Worm (Caenorhabditis elegans) whole organism, L4 larva: ENCODE results near the gene srd-56.

Source experiments
- F44E2.7 ChIP-seq: fragments of 200-800 bp; sonication (Bioruptor generic); IDR thresholded peaks from 2 replicates; pipeline ENCODE4 v2.1.2; 2022; ENCODE audit warnings: missing genetic modification characterization, missing compliant biosample characterization
- T20F7.1 ChIP-seq: fragments of 200-800 bp; sonication (Bioruptor generic); optimal IDR thresholded peaks from 2 replicates; lab custom pipeline; 2018; ENCODE audit warnings: mild to moderate bottlenecking, missing genetic modification characterization, missing compliant biosample characterization
- T26A8.4 ChIP-seq: fragments of 200-800 bp; sonication (Bioruptor generic); IDR thresholded peaks from 2 replicates; pipeline ENCODE4 v1.3.6; 2022; ENCODE audit warnings: missing genetic modification characterization, missing compliant biosample characterization
- Y48G9A.11 ChIP-seq: fragments of 200-800 bp; sonication (Bioruptor generic); IDR thresholded peaks from 2 replicates; pipeline ENCODE4 v1.3.6; 2022; ENCODE audit warnings: missing genetic modification reagents, missing genetic modification characterization, missing compliant biosample characterization
- Y5F2A.4 ChIP-seq: fragments of 200-800 bp; sonication (Bioruptor generic); optimal IDR thresholded peaks from 2 replicates; lab custom pipeline; 2018; ENCODE audit warnings: mild to moderate bottlenecking, missing genetic modification characterization, missing compliant biosample characterization
- ZK546.5 ChIP-seq, 2 experiments: sonication (generic microtip); optimal IDR thresholded peaks; 2 replicates each; lab custom pipeline; 2017; ENCODE audit warnings: missing biosample characterization in 2 of 2, missing genetic modification characterization in 2 of 2
- arid-1 ChIP-seq: fragments of 200-800 bp; sonication (Bioruptor generic); conservative IDR thresholded peaks from 2 replicates; pipeline ENCODE4 v1.3.6; 2022; ENCODE audit warnings: missing genetic modification reagents, missing genetic modification characterization, missing compliant biosample characterization
- ceh-44 ChIP-seq: fragments of 200-800 bp; sonication (Bioruptor generic); IDR thresholded peaks from 2 replicates; pipeline ENCODE4 v1.3.6; 2022; ENCODE audit warnings: missing genetic modification reagents, missing genetic modification characterization, missing compliant biosample characterization
- ctbp-1 ChIP-seq: fragments of 200-800 bp; sonication (Bioruptor generic); IDR thresholded peaks from 2 replicates; pipeline ENCODE4 v1.3.6; 2022; ENCODE audit warnings: missing genetic modification reagents, missing genetic modification characterization, missing compliant biosample characterization
- daf-12 ChIP-seq: fragments of 150-350 bp; optimal IDR thresholded peaks from 2 replicates; lab custom pipeline; 2014; ENCODE audit warnings: missing biosample characterization, missing genetic modification reagents, missing genetic modification characterization
- daf-16 ChIP-seq, 3 experiments: sonication (generic microtip); optimal IDR thresholded peaks; 2 replicates each; lab custom pipeline; 2016 to 2017; ENCODE audit warnings: missing genetic modification characterization in 3 of 3, missing genetic modification reagents in 3 of 3, mild to moderate bottlenecking in 2 of 3, missing compliant biosample characterization in 2 of 3, missing biosample characterization in 1 of 3, moderate library complexity in 1 of 3
- dmd-6 ChIP-seq: fragments of 200-800 bp; sonication (Bioruptor generic); IDR thresholded peaks from 2 replicates; pipeline ENCODE4 v1.3.6; 2022; ENCODE audit warnings: missing genetic modification reagents, missing genetic modification characterization, missing compliant biosample characterization
- dmd-9 ChIP-seq: fragments of 200-800 bp; sonication (Bioruptor generic); IDR thresholded peaks from 2 replicates; pipeline ENCODE4 v1.3.6; 2022; ENCODE audit warnings: missing genetic modification reagents, missing genetic modification characterization, missing compliant biosample characterization
- dpl-1 ChIP-seq: fragments of 150-350 bp; optimal IDR thresholded peaks from 2 replicates; lab custom pipeline; 2014; ENCODE audit warnings: missing biosample characterization, missing genetic modification reagents, missing genetic modification characterization
- dve-1 ChIP-seq: sonication (generic microtip); optimal IDR thresholded peaks from 2 replicates; lab custom pipeline; 2017; ENCODE audit warnings: antibody characterized with exemption, mild to moderate bottlenecking, missing genetic modification characterization, missing compliant biosample characterization; ENCODE audit not compliant: insufficient read depth
- egl-43 ChIP-seq: fragments of 200-800 bp; sonication (Bioruptor generic); IDR thresholded peaks from 2 replicates; pipeline ENCODE4 v1.3.6; 2022; ENCODE audit warnings: missing genetic modification reagents, missing genetic modification characterization, missing compliant biosample characterization
- hif-1 ChIP-seq, 2 experiments: sonication (generic microtip); optimal IDR thresholded peaks; 2 replicates each; lab custom pipeline; 2016 to 2017; ENCODE audit warnings: missing compliant biosample characterization in 2 of 2, missing genetic modification characterization in 2 of 2, missing genetic modification reagents in 2 of 2, missing genotype in 2 of 2, mild to moderate bottlenecking in 1 of 2
- hlh-11 ChIP-seq: fragments of 200-800 bp; sonication (Bioruptor generic); optimal IDR thresholded peaks from 2 replicates; lab custom pipeline; 2018; ENCODE audit warnings: mild to moderate bottlenecking, missing genetic modification characterization, missing compliant biosample characterization
- hlh-30 ChIP-seq: sonication (generic microtip); optimal IDR thresholded peaks from 2 replicates; lab custom pipeline; 2017; ENCODE audit warnings: antibody characterized with exemption, mild to moderate bottlenecking, missing genetic modification characterization, missing compliant biosample characterization; ENCODE audit not compliant: insufficient read depth
- hmg-1.1 ChIP-seq: fragments of 200-800 bp; sonication (Bioruptor generic); IDR thresholded peaks from 2 replicates; pipeline ENCODE4 v1.3.6; 2022; ENCODE audit warnings: missing genetic modification reagents, missing genetic modification characterization, missing compliant biosample characterization
- lim-7 ChIP-seq: fragments of 200-800 bp; sonication (Bioruptor generic); IDR thresholded peaks from 2 replicates; pipeline ENCODE4 v1.3.6; 2022; ENCODE audit warnings: missing genetic modification characterization, missing compliant biosample characterization
- lir-3 ChIP-seq: sonication (generic microtip); optimal IDR thresholded peaks from 2 replicates; lab custom pipeline; 2016; ENCODE audit warnings: mild to moderate bottlenecking, missing genetic modification characterization, missing compliant biosample characterization
- lsy-2 ChIP-seq, 2 experiments: fragments of 150-350 bp in 1 of 2; sonication (generic microtip) in 1 of 2; optimal IDR thresholded peaks; 2 replicates each; lab custom pipeline; 2014 to 2017; ENCODE audit warnings: missing biosample characterization in 2 of 2, missing genetic modification characterization in 2 of 2
- madf-9 ChIP-seq: fragments of 200-800 bp; sonication (Bioruptor generic); conservative IDR thresholded peaks from 2 replicates; pipeline ENCODE4 v1.3.6; 2022; ENCODE audit warnings: missing genetic modification reagents, missing genetic modification characterization, missing compliant biosample characterization
- mxl-2 ChIP-seq: fragments of 200-800 bp; sonication (Bioruptor generic); conservative IDR thresholded peaks from 2 replicates; pipeline ENCODE4 v1.3.6; 2022; ENCODE audit warnings: missing genetic modification reagents, missing genetic modification characterization, missing compliant biosample characterization
- mxl-3 ChIP-seq: fragments of 200-800 bp; sonication (Bioruptor generic); optimal IDR thresholded peaks from 2 replicates; lab custom pipeline; 2018; ENCODE audit warnings: mild to moderate bottlenecking, missing genetic modification characterization, missing compliant biosample characterization
- nhr-28 ChIP-seq: fragments of 150-350 bp; optimal IDR thresholded peaks from 2 replicates; lab custom pipeline; 2014; ENCODE audit warnings: missing biosample characterization, missing genetic modification characterization
- nhr-6 ChIP-seq: fragments of 150-350 bp; optimal IDR thresholded peaks from 2 replicates; lab custom pipeline; 2014; ENCODE audit warnings: missing biosample characterization, missing genetic modification characterization
- nhr-76 ChIP-seq: fragments of 150-350 bp; optimal IDR thresholded peaks from 2 replicates; lab custom pipeline; 2014; ENCODE audit warnings: missing biosample characterization, missing genetic modification characterization
- nhr-77 ChIP-seq: fragments of 150-350 bp; optimal IDR thresholded peaks from 2 replicates; lab custom pipeline; 2014; ENCODE audit warnings: missing biosample characterization, missing genetic modification characterization
- pha-4 ChIP-seq, 2 experiments: fragments of 150-350 bp in 1 of 2; fragments of 200-800 bp in 1 of 2; sonication (Bioruptor generic) in 1 of 2; IDR thresholded peaks in 1 of 2; optimal IDR thresholded peaks in 1 of 2; 2 replicates each; pipeline versions ENCODE4 v1.3.6 to Lab custom; 2014 to 2022; ENCODE audit warnings: missing genetic modification characterization in 2 of 2, missing genetic modification reagents in 2 of 2, missing biosample characterization in 1 of 2, missing compliant biosample characterization in 1 of 2
- pqm-1 ChIP-seq: sonication (generic microtip); optimal IDR thresholded peaks from 2 replicates; lab custom pipeline; 2017; ENCODE audit warnings: missing biosample characterization, missing genetic modification characterization
- sdz-12 ChIP-seq: fragments of 200-800 bp; sonication (Bioruptor generic); optimal IDR thresholded peaks from 2 replicates; lab custom pipeline; 2018; ENCODE audit warnings: mild to moderate bottlenecking, missing genetic modification characterization, missing compliant biosample characterization
- skn-1 ChIP-seq: fragments of 150-350 bp; optimal IDR thresholded peaks from 2 replicates; lab custom pipeline; 2014; ENCODE audit warnings: missing biosample characterization, missing genetic modification characterization
- unc-130 ChIP-seq: sonication (generic microtip); optimal IDR thresholded peaks from 2 replicates; lab custom pipeline; 2016; ENCODE audit warnings: missing genetic modification reagents, missing genetic modification characterization, missing compliant biosample characterization
- unc-62 ChIP-seq, 3 experiments: fragments of 150-350 bp in 1 of 3; sonication (generic microtip); optimal IDR thresholded peaks in 2 of 3; peaks in 1 of 3; 1 replicate in 1 of 3; 2 replicates in 2 of 3; lab custom pipeline; 2014 to 2017; ENCODE audit warnings: missing biosample characterization in 3 of 3, missing genetic modification characterization in 3 of 3, missing genetic modification reagents in 3 of 3, missing genotype in 1 of 3
- vab-7 ChIP-seq: fragments of 200-800 bp; sonication (Bioruptor generic); IDR thresholded peaks from 2 replicates; pipeline ENCODE4 v1.3.6; 2022; ENCODE audit warnings: missing genetic modification reagents, missing genetic modification characterization, missing compliant biosample characterization
- zfp-3 ChIP-seq: fragments of 200-800 bp; sonication (Bioruptor generic); conservative IDR thresholded peaks from 2 replicates; pipeline ENCODE4 v1.3.6; 2022; ENCODE audit warnings: missing genetic modification reagents, missing genetic modification characterization, missing compliant biosample characterization

Gene srd-56

ce11 chrII:7203110-7203509 is at the start of gene srd-56:
Gene srd-56, minus strand, starts transcription at chrII:7203210.
- TF ChIP-seq madf-9 = no peak
- TF ChIP-seq dmd-9 = no peak
- TF ChIP-seq mxl-3 (GFP tag; lab: Kevin White, UChicago) = no peak
- TF ChIP-seq T20F7.1 (GFP tag; lab: Kevin White, UChicago) = no peak
- no peak for TF ChIP-seq pha-4 (GFP tag; IDR thresholded peaks at IDR 0.05; lab: Robert Waterston, UW)
- no peak for TF ChIP-seq pha-4 (tag; optimal IDR thresholded peaks at IDR 0.05; lab: Kevin White, UChicago)
- TF ChIP-seq zfp-3 = no peak
- TF ChIP-seq ctbp-1 (GFP tag; lab: Robert Waterston, UW) = no peak
- TF ChIP-seq daf-12 (tag; lab: Kevin White, UChicago) = no peak
- TF ChIP-seq lir-3 (tag; lab: Kevin White, UChicago) = no peak
- no peak for TF ChIP-seq lim-7 (GFP tag; lab: Robert Waterston, UW)
- TF ChIP-seq dve-1 (tag; lab: Kevin White, UChicago) = no peak
- TF ChIP-seq unc-130 (GFP tag; lab: Kevin White, UChicago) = no peak
- no peak for TF ChIP-seq dpl-1 (GFP tag; lab: Kevin White, UChicago)
- no peak for TF ChIP-seq vab-7 (GFP tag; lab: Robert Waterston, UW)
- TF ChIP-seq hif-1 (tag; optimal IDR thresholded peaks at IDR 0.05; lab: Kevin White, UChicago) = no peak
- no peak for TF ChIP-seq nhr-76
- no peak for TF ChIP-seq arid-1 (GFP tag; lab: Robert Waterston, UW)

- TF ChIP-seq ctbp-1 (GFP tag; lab: Robert Waterston, UW) (no peak), nhr-28 (tag; lab: Kevin White, UChicago) (peak; percentile 98), F44E2.7 (GFP tag; lab: Robert Waterston, UW) (no peak), nhr-6 (tag; lab: Kevin White, UChicago) (peak; percentile 50), nhr-77 (peak; percentile 40), T20F7.1 (GFP tag; lab: Kevin White, UChicago) (peak; percentile 46), daf-16 (GFP tag; optimal IDR thresholded peaks at IDR 0.05; lab: Kevin White, UChicago) (no peak), daf-16 (tag; optimal IDR thresholded peaks at IDR 0.05; lab: Kevin White, UChicago) (peak; percentile 37), egl-43 (GFP tag; lab: Robert Waterston, UW) (no peak), mxl-2 (GFP tag; lab: Robert Waterston, UW) (no peak), Y48G9A.11 (no peak), sdz-12 (no peak), lir-3 (tag; lab: Kevin White, UChicago) (peak; percentile 5), skn-1 (tag; lab: Kevin White, UChicago) (no peak), lsy-2 (tag; optimal IDR thresholded peaks at IDR 0.05; lab: Kevin White, UChicago) (peak in 1 of 2 experiments; percentile 3), pqm-1 (peak; percentile 76), Y5F2A.4 (GFP tag; lab: Kevin White, UChicago) (no peak), dve-1 (tag; lab: Kevin White, UChicago) (peak; percentile 45), hlh-11 (tag; lab: Kevin White, UChicago) (peak; percentile 46), hlh-30 (tag; lab: Kevin White, UChicago) (peak; percentile 25), dmd-6 (GFP tag; lab: Robert Waterston, UW) (peak; percentile 53), unc-62 (GFP tag; optimal IDR thresholded peaks at IDR 0.05 in 1 of 2; lab: Kevin White, UChicago) (no peak), unc-62 (tag; optimal IDR thresholded peaks at IDR 0.05; lab: Kevin White, UChicago) (no peak)
Measured at ce11 chrII:7251978-7252377, 49.0 kb upstream of the srd-56 start, which contains the start of the genes prx-13 and ada-2. Gene prx-13, minus strand, starts transcription at chrII:7252015. Gene ada-2, plus strand, starts transcription at chrII:7252259.

ce11 chrII:7245576-7245975 is 42.6 kb upstream of the srd-56 start, which contains the start of gene skpo-3:
Gene skpo-3, plus strand, starts transcription at chrII:7245876.
- TF ChIP-seq T26A8.4 (GFP tag; lab: Robert Waterston, UW) = no peak
- TF ChIP-seq ceh-44 (GFP tag; lab: Robert Waterston, UW) = no peak
- no peak for TF ChIP-seq hmg-1.1 (GFP tag; lab: Robert Waterston, UW)
- TF ChIP-seq ZK546.5 (tag; optimal IDR thresholded peaks at IDR 0.05; lab: Kevin White, UChicago) = no peak
